Fruit fly (Drosophila melanogaster): ENCODE measurements around the gene Gr10a.

Gr10a gene

DNA sequence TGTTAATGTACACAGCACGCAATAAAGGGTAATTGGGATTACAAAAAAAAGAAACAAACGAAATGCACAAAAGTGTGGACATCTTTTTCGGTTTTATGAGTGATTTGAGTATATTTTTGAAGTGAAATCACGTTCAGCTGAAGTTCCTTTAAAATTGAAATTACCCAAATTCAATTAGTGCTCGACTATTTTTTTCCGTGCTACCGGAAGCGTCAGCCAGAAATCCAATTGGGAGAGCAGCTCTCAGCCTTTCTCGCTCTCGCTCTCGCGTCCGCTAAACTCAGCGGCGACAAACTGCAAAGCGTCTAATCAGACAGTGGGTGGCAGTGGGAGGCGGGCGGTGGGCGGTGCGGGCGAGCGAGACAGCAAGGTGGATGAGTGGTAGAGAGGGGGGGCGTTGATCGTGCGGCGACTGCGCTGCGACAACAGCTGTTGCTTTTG lies 6.1 kb upstream of the Gr10a start (continued):
- TF ChIP-seq repo (GFP tag; optimal IDR thresholded peaks at IDR 0.05) (peak; percentile 85), HLH3B (GFP tag; IDR thresholded peaks at IDR 0.05) (peak; percentile 88), CG12299 (tag; optimal IDR thresholded peaks at IDR 0.05) (peak; percentile 78), crol (GFP tag; IDR thresholded peaks at IDR 0.05) (peak; percentile 98), corto (GFP tag; optimal IDR thresholded peaks at IDR 0.05) (peak; percentile 85), CG7963 (GFP tag; IDR thresholded peaks at IDR 0.05; ENCODE audit: partially characterized antibody) (no peak), crc (GFP tag; optimal IDR thresholded peaks at IDR 0.05) (peak; percentile 87), rib (GFP tag; IDR thresholded peaks at IDR 0.05) (peak; percentile 79; the same call in 1 of the 2 replicates), mirr (GFP tag; optimal IDR thresholded peaks at IDR 0.05) (peak; percentile 63), CG14050 (GFP tag; IDR thresholded peaks at IDR 0.05) (peak; percentile 87), Deaf1 (tag; optimal IDR thresholded peaks at IDR 0.05) (peak; percentile 67), CG12219 (GFP tag; optimal IDR thresholded peaks at IDR 0.05) (peak; percentile 90), lmd (GFP tag; IDR thresholded peaks at IDR 0.05) (peak; percentile 92), luna (GFP tag; optimal IDR thresholded peaks at IDR 0.05) (peak; percentile 73), CG1832 (GFP tag; optimal IDR thresholded peaks at IDR 0.05) (peak; percentile 56), emc (GFP tag; optimal IDR thresholded peaks at IDR 0.05) (peak; percentile 87), CG10366 (GFP tag; IDR thresholded peaks at IDR 0.05) (peak; percentile 90), CG13894 (tag; optimal IDR thresholded peaks at IDR 0.05) (peak; percentile 62), CG7372 (GFP tag; IDR thresholded peaks at IDR 0.05) (peak; percentile 90), CG4282 (GFP tag; optimal IDR thresholded peaks at IDR 0.05) (peak; percentile 82), CG8478 (optimal IDR thresholded peaks at IDR 0.05) (no peak), CG10462 (GFP tag; optimal IDR thresholded peaks at IDR 0.05) (peak; percentile 71), dimm (GFP tag; IDR thresholded peaks at IDR 0.05) (peak; percentile 68), nau (GFP tag; optimal IDR thresholded peaks at IDR 0.05) (peak; percentile 85), CG13424 (tag; optimal IDR thresholded peaks at IDR 0.05) (peak; percentile 89), CG6791 (GFP tag; IDR thresholded peaks at IDR 0.05; ENCODE audit: partially characterized antibody) (no peak), CG18619 (GFP tag; optimal IDR thresholded peaks at IDR 0.05) (peak; percentile 85), sug (tag; optimal IDR thresholded peaks at IDR 0.05) (peak; percentile 63), Bgb (GFP tag; IDR thresholded peaks at IDR 0.05; ENCODE audit: partially characterized antibody) (no peak), CG9797 (GFP tag; optimal IDR thresholded peaks at IDR 0.05) (no peak), psq (GFP tag; optimal IDR thresholded peaks at IDR 0.05) (peak; percentile 46), CG6654 (GFP tag; optimal IDR thresholded peaks at IDR 0.05) (peak; percentile 63), CG1529 (GFP tag; optimal IDR thresholded peaks at IDR 0.05) (peak; percentile 66), Meics (GFP tag; optimal IDR thresholded peaks at IDR 0.05) (peak; percentile 93), ase (GFP tag; IDR thresholded peaks at IDR 0.05) (peak; percentile 82; the same call in 2 of the 3 replicates), CG8388 (GFP tag; optimal IDR thresholded peaks at IDR 0.05) (peak; percentile 74), seq (GFP tag; IDR thresholded peaks at IDR 0.05) (peak; percentile 92; the same call in 1 of the 2 replicates), stc (GFP tag; IDR thresholded peaks at IDR 0.05) (peak; percentile 85), sna (GFP tag; IDR thresholded peaks at IDR 0.05; ENCODE audit: partially characterized antibody) (no peak), Lim3 (GFP tag; IDR thresholded peaks at IDR 0.05) (peak; percentile 68), Rfx (GFP tag; IDR thresholded peaks at IDR 0.05) (peak; percentile 95), da (GFP tag; optimal IDR thresholded peaks at IDR 0.05) (peak; percentile 48), CG30020 (tag; optimal IDR thresholded peaks at IDR 0.05) (peak; percentile 10), Hr3 (GFP tag; optimal IDR thresholded peaks at IDR 0.05) (peak; percentile 82), CG6854 (GFP tag; optimal IDR thresholded peaks at IDR 0.05) (peak; percentile 88), CG31224 (GFP tag; IDR thresholded peaks at IDR 0.05) (peak; percentile 78), CG12659 (GFP tag; optimal IDR thresholded peaks at IDR 0.05) (peak; percentile 94), tin (GFP tag; optimal IDR thresholded peaks at IDR 0.05) (peak; percentile 83), pita (GFP tag; optimal IDR thresholded peaks at IDR 0.05) (no peak), CG32532 (GFP tag; IDR thresholded peaks at IDR 0.05) (peak; percentile 92), pzg (GFP tag; optimal IDR thresholded peaks at IDR 0.05) (peak; percentile 9)
